Worm (Caenorhabditis elegans) whole organism, L4 larva: Measurements from ENCODE around the gene odd-1.

ENCODE experiments used
- D1046.2 ChIP-seq: fragments of 200-800 bp; sonication (Bioruptor generic); IDR thresholded peaks from 2 replicates; pipeline ENCODE4 v1.3.6; 2022; ENCODE audit warnings: missing genetic modification characterization, missing compliant biosample characterization
- F49E8.2 ChIP-seq: sonication (generic microtip); optimal IDR thresholded peaks from 2 replicates; lab custom pipeline; 2016; ENCODE audit warnings: missing compliant biosample characterization, mild to moderate bottlenecking, missing genetic modification characterization, borderline replicate concordance
- Y48G9A.11 ChIP-seq: fragments of 200-800 bp; sonication (Bioruptor generic); IDR thresholded peaks from 2 replicates; pipeline ENCODE4 v1.3.6; 2022; ENCODE audit warnings: missing genetic modification reagents, missing genetic modification characterization, missing compliant biosample characterization
- aha-1 ChIP-seq: fragments of 150-350 bp; peaks from one replicate; lab custom pipeline; 2014; ENCODE audit warnings: missing biosample characterization, missing genetic modification characterization
- aly-2 ChIP-seq: sonication (generic microtip); optimal IDR thresholded peaks from 2 replicates; lab custom pipeline; 2018; ENCODE audit warnings: missing biosample characterization, missing genetic modification characterization
- ama-1 ChIP-seq: fragments of 150-350 bp; optimal IDR thresholded peaks from 2 replicates; lab custom pipeline; 2014; ENCODE audit warnings: inconsistent platforms, mixed read lengths
- ceh-20 ChIP-seq: fragments of 200-800 bp; sonication (Bioruptor generic); IDR thresholded peaks from 2 replicates; pipeline ENCODE4 v1.3.6; 2022; ENCODE audit warnings: missing genetic modification reagents, missing genetic modification characterization, missing compliant biosample characterization
- ceh-28 ChIP-seq: fragments of 150-350 bp; optimal IDR thresholded peaks from 2 replicates; lab custom pipeline; 2014; ENCODE audit warnings: missing biosample characterization, missing genetic modification reagents, missing genetic modification characterization
- ceh-62 ChIP-seq: sonication (generic microtip); optimal IDR thresholded peaks from 2 replicates; lab custom pipeline; 2017; ENCODE audit warnings: missing biosample characterization, missing genetic modification characterization
- ces-1 ChIP-seq: fragments of 150-350 bp; sonication (generic microtip); optimal IDR thresholded peaks from 4 replicates; lab custom pipeline; 2014; ENCODE audit warnings: missing biosample characterization, missing genetic modification reagents, missing genetic modification characterization
- daf-16 ChIP-seq, 3 experiments: sonication (generic microtip); optimal IDR thresholded peaks; 2 replicates each; lab custom pipeline; 2016 to 2017; ENCODE audit warnings: missing genetic modification characterization in 3 of 3, missing genetic modification reagents in 3 of 3, mild to moderate bottlenecking in 2 of 3, missing compliant biosample characterization in 2 of 3, missing biosample characterization in 1 of 3, moderate library complexity in 1 of 3
- daf-8 ChIP-seq: fragments of 200-800 bp; sonication (Bioruptor generic); IDR thresholded peaks from 2 replicates; pipeline ENCODE4 v1.3.6; 2022; ENCODE audit warnings: missing genetic modification characterization, missing compliant biosample characterization
- dmd-6 ChIP-seq: fragments of 200-800 bp; sonication (Bioruptor generic); IDR thresholded peaks from 2 replicates; pipeline ENCODE4 v1.3.6; 2022; ENCODE audit warnings: missing genetic modification reagents, missing genetic modification characterization, missing compliant biosample characterization
- dmd-9 ChIP-seq: fragments of 200-800 bp; sonication (Bioruptor generic); IDR thresholded peaks from 2 replicates; pipeline ENCODE4 v1.3.6; 2022; ENCODE audit warnings: missing genetic modification reagents, missing genetic modification characterization, missing compliant biosample characterization
- dpl-1 ChIP-seq: fragments of 150-350 bp; optimal IDR thresholded peaks from 2 replicates; lab custom pipeline; 2014; ENCODE audit warnings: missing biosample characterization, missing genetic modification reagents, missing genetic modification characterization
- fkh-10 ChIP-seq: fragments of 150-350 bp; optimal IDR thresholded peaks from 2 replicates; lab custom pipeline; 2014; ENCODE audit warnings: missing biosample characterization, missing genetic modification reagents, missing genetic modification characterization
- fos-1 ChIP-seq: fragments of 150-350 bp; optimal IDR thresholded peaks from 2 replicates; lab custom pipeline; 2014; ENCODE audit warnings: missing biosample characterization, missing genetic modification characterization
- hif-1 ChIP-seq, 2 experiments: sonication (generic microtip); optimal IDR thresholded peaks; 2 replicates each; lab custom pipeline; 2016 to 2017; ENCODE audit warnings: missing compliant biosample characterization in 2 of 2, missing genetic modification characterization in 2 of 2, missing genetic modification reagents in 2 of 2, missing genotype in 2 of 2, mild to moderate bottlenecking in 1 of 2
- hlh-30 ChIP-seq: sonication (generic microtip); optimal IDR thresholded peaks from 2 replicates; lab custom pipeline; 2017; ENCODE audit warnings: antibody characterized with exemption, mild to moderate bottlenecking, missing genetic modification characterization, missing compliant biosample characterization; ENCODE audit not compliant: insufficient read depth
- jun-1 ChIP-seq: fragments of 150-350 bp; optimal IDR thresholded peaks from 2 replicates; lab custom pipeline; 2014; ENCODE audit warnings: missing biosample characterization, missing genetic modification reagents, missing genetic modification characterization
- lim-7 ChIP-seq: fragments of 200-800 bp; sonication (Bioruptor generic); IDR thresholded peaks from 2 replicates; pipeline ENCODE4 v1.3.6; 2022; ENCODE audit warnings: missing genetic modification characterization, missing compliant biosample characterization
- lin-1 ChIP-seq: fragments of 200-800 bp; sonication (Bioruptor generic); IDR thresholded peaks from 2 replicates; pipeline ENCODE4 v1.3.6; 2022; ENCODE audit warnings: missing genetic modification reagents, missing genetic modification characterization, missing compliant biosample characterization
- lin-13 ChIP-seq: fragments of 150-350 bp; optimal IDR thresholded peaks from 2 replicates; lab custom pipeline; 2014; ENCODE audit warnings: missing biosample characterization, missing genetic modification reagents, missing genetic modification characterization
- lir-3 ChIP-seq: sonication (generic microtip); optimal IDR thresholded peaks from 2 replicates; lab custom pipeline; 2016; ENCODE audit warnings: mild to moderate bottlenecking, missing genetic modification characterization, missing compliant biosample characterization
- madf-9 ChIP-seq: fragments of 200-800 bp; sonication (Bioruptor generic); conservative IDR thresholded peaks from 2 replicates; pipeline ENCODE4 v1.3.6; 2022; ENCODE audit warnings: missing genetic modification reagents, missing genetic modification characterization, missing compliant biosample characterization
- mep-1 ChIP-seq: fragments of 150-350 bp; sonication (generic microtip); optimal IDR thresholded peaks from 3 replicates; lab custom pipeline; 2014; ENCODE audit warnings: missing biosample characterization, missing genetic modification characterization
- nhr-10 ChIP-seq: fragments of 150-350 bp; optimal IDR thresholded peaks from 2 replicates; lab custom pipeline; 2014; ENCODE audit warnings: missing biosample characterization, missing genetic modification characterization
- nhr-11 ChIP-seq: fragments of 150-350 bp; optimal IDR thresholded peaks from 2 replicates; lab custom pipeline; 2014; ENCODE audit warnings: missing biosample characterization, missing genetic modification characterization
- nhr-237 ChIP-seq: sonication (generic microtip); optimal IDR thresholded peaks from 2 replicates; lab custom pipeline; 2017; ENCODE audit warnings: missing biosample characterization, missing genetic modification characterization
- nhr-28 ChIP-seq: fragments of 150-350 bp; optimal IDR thresholded peaks from 2 replicates; lab custom pipeline; 2014; ENCODE audit warnings: missing biosample characterization, missing genetic modification characterization
- nhr-48 ChIP-seq: sonication (generic microtip); optimal IDR thresholded peaks from 2 replicates; lab custom pipeline; 2016; ENCODE audit warnings: mild to moderate bottlenecking, missing genetic modification characterization, missing compliant biosample characterization
- nhr-6 ChIP-seq: fragments of 150-350 bp; optimal IDR thresholded peaks from 2 replicates; lab custom pipeline; 2014; ENCODE audit warnings: missing biosample characterization, missing genetic modification characterization
- nhr-77 ChIP-seq: fragments of 150-350 bp; optimal IDR thresholded peaks from 2 replicates; lab custom pipeline; 2014; ENCODE audit warnings: missing biosample characterization, missing genetic modification characterization
- pha-4 ChIP-seq, 2 experiments: fragments of 150-350 bp in 1 of 2; fragments of 200-800 bp in 1 of 2; sonication (Bioruptor generic) in 1 of 2; IDR thresholded peaks in 1 of 2; optimal IDR thresholded peaks in 1 of 2; 2 replicates each; pipeline versions ENCODE4 v1.3.6 to Lab custom; 2014 to 2022; ENCODE audit warnings: missing genetic modification characterization in 2 of 2, missing genetic modification reagents in 2 of 2, missing biosample characterization in 1 of 2, missing compliant biosample characterization in 1 of 2
- php-3 ChIP-seq: fragments of 200-800 bp; sonication (Bioruptor generic); IDR thresholded peaks from 2 replicates; pipeline ENCODE4 v1.3.6; 2022; ENCODE audit warnings: missing genetic modification reagents, missing genetic modification characterization, missing compliant biosample characterization
- rbr-2 ChIP-seq: sonication (generic microtip); optimal IDR thresholded peaks from 2 replicates; lab custom pipeline; 2016; ENCODE audit warnings: missing genotype, missing genetic modification characterization, missing compliant biosample characterization
- saeg-2 ChIP-seq: fragments of 200-800 bp; sonication (Bioruptor generic); IDR thresholded peaks from 2 replicates; pipeline ENCODE4 v1.3.6; 2022; ENCODE audit warnings: missing genetic modification reagents, missing genetic modification characterization, missing compliant biosample characterization
- sdz-12 ChIP-seq: fragments of 200-800 bp; sonication (Bioruptor generic); optimal IDR thresholded peaks from 2 replicates; lab custom pipeline; 2018; ENCODE audit warnings: mild to moderate bottlenecking, missing genetic modification characterization, missing compliant biosample characterization
- snpc-1.2 ChIP-seq: fragments of 200-800 bp; sonication (Bioruptor generic); IDR thresholded peaks from 2 replicates; pipeline ENCODE4 v1.3.6; 2022; ENCODE audit warnings: missing genetic modification reagents, missing genetic modification characterization, missing compliant biosample characterization
- spr-1 ChIP-seq: sonication (generic microtip); optimal IDR thresholded peaks from 2 replicates; lab custom pipeline; 2016; ENCODE audit warnings: mild to moderate bottlenecking, missing genetic modification characterization, missing compliant biosample characterization
- tag-97 ChIP-seq: fragments of 200-800 bp; sonication (Bioruptor generic); IDR thresholded peaks from 2 replicates; pipeline ENCODE4 v1.3.6; 2022; ENCODE audit warnings: missing genetic modification characterization, missing compliant biosample characterization
- tra-1 ChIP-seq: fragments of 200-800 bp; sonication (Bioruptor generic); IDR thresholded peaks from 2 replicates; pipeline ENCODE4 v1.3.6; 2022; ENCODE audit warnings: missing genetic modification reagents, missing genetic modification characterization, missing compliant biosample characterization
- unc-130 ChIP-seq: sonication (generic microtip); optimal IDR thresholded peaks from 2 replicates; lab custom pipeline; 2016; ENCODE audit warnings: missing genetic modification reagents, missing genetic modification characterization, missing compliant biosample characterization

The odd-1 gene

DNA sequence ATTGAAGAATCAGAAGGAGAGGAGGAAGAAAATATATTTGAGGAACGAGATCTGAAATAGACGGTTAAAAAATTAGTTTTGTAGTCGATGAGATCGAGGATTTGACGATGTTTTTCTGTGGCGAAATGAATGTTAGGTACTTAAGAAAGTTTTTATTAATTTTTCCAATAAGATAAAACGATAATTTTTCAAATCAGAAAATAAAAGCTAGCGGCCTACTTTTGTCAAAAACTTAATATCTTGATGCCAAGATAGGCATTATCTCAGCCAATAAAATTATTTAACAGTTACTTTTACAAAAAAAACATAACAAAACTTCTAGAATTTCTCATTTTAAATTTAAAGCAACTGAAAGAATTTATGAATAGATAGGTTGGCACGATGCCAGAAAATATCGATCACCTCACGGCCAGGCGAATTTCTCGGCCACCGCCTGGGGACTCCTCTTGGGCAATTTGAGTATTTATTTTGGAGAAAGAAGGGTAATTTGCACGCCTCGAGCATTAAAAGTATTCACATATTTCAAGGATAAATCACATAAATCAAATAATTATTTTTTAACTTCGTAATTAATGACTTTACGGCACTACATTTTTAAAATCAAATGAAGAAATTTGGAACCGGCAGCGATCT is 20.3 kb upstream of the odd-1 start, which contains the start of gene fubl-2 (continued):
- TF ChIP-seq nhr-237 (tag; lab: Kevin White, UChicago) (no peak), spr-1 (tag; lab: Kevin White, UChicago) (no peak), hif-1 (tag; optimal IDR thresholded peaks at IDR 0.05; lab: Kevin White, UChicago) (peak in 1 of 2 experiments; percentile 88), lir-3 (tag; lab: Kevin White, UChicago) (no peak), daf-16 (GFP tag; optimal IDR thresholded peaks at IDR 0.05; lab: Kevin White, UChicago) (no peak), daf-16 (tag; optimal IDR thresholded peaks at IDR 0.05; lab: Kevin White, UChicago) (no peak), tra-1 (no peak), rbr-2 (peak; percentile 42), snpc-1.2 (GFP tag; lab: Robert Waterston, UW) (no peak), nhr-77 (tag; lab: Kevin White, UChicago) (peak; percentile 18), daf-8 (no peak), tag-97 (GFP tag; lab: Robert Waterston, UW) (no peak), ama-1 (lab: Kevin White, UChicago) (no peak), aly-2 (no peak), nhr-6 (tag; lab: Kevin White, UChicago) (no peak), nhr-48 (tag; lab: Kevin White, UChicago) (no peak), F49E8.2 (no peak), jun-1 (tag; lab: Kevin White, UChicago) (no peak), hlh-30 (peak; percentile 49), unc-130 (GFP tag; lab: Kevin White, UChicago) (peak; percentile 79), Y48G9A.11 (no peak), ces-1 (GFP tag; lab: Kevin White, UChicago) (no peak), fos-1 (tag; lab: Kevin White, UChicago) (no peak), dmd-6 (GFP tag; lab: Robert Waterston, UW) (peak; percentile 27; the same call in 1 of the 2 replicates), php-3 (GFP tag; lab: Robert Waterston, UW) (no peak), fkh-10 (GFP tag; lab: Kevin White, UChicago) (no peak), ceh-28 (peak; percentile 18), aha-1 (tag; lab: Kevin White, UChicago) (no peak), ceh-62 (no peak), nhr-10 (no peak), nhr-11 (tag; lab: Kevin White, UChicago) (peak; percentile 6), lin-1 (GFP tag; lab: Robert Waterston, UW) (no peak), sdz-12 (GFP tag; lab: Kevin White, UChicago) (no peak), nhr-28 (tag; lab: Kevin White, UChicago) (peak; percentile 26), madf-9 (no peak), dmd-9 (no peak), dpl-1 (GFP tag; lab: Kevin White, UChicago) (peak; percentile 73), lim-7 (GFP tag; lab: Robert Waterston, UW) (no peak), mep-1 (tag; lab: Kevin White, UChicago) (no peak), lin-13 (GFP tag; lab: Kevin White, UChicago) (peak; percentile 44), D1046.2 (no peak), ceh-20 (no peak), pha-4 (GFP tag; IDR thresholded peaks at IDR 0.05; lab: Robert Waterston, UW) (no peak), pha-4 (tag; optimal IDR thresholded peaks at IDR 0.05; lab: Kevin White, UChicago) (no peak), saeg-2 (GFP tag; lab: Robert Waterston, UW) (no peak)
